Worm (Caenorhabditis elegans): ENCODE results near the gene col-141.
A peak's percentile ranks its signal among the peaks of the same experiment; 100 is the strongest.

The col-141 gene

ce11 chrV:6806340-6806739 is 23.2 kb upstream of the col-141 start, which contains the start of gene dmsr-12:
dmsr-12 (minus strand) TSS chrV:6806440.
- no peak for TF ChIP-seq ref-2 (tag; optimal IDR thresholded peaks at IDR 0.05)
- no peak for TF ChIP-seq ceh-2 (tag; optimal IDR thresholded peaks at IDR 0.05)
- TF ChIP-seq odd-2 (tag; optimal IDR thresholded peaks at IDR 0.05), result no peak
- no peak for TF ChIP-seq F13H6.1 (tag; optimal IDR thresholded peaks at IDR 0.05)
- no peak for TF ChIP-seq pha-4 (tag; optimal IDR thresholded peaks at IDR 0.05)
- no peak for TF ChIP-seq unc-55 (GFP tag; optimal IDR thresholded peaks at IDR 0.05)
- no peak for TF ChIP-seq C38D4.7 (GFP tag; optimal IDR thresholded peaks at IDR 0.05)
- no peak for TF ChIP-seq unc-86 (tag; optimal IDR thresholded peaks at IDR 0.05)
- no peak for TF ChIP-seq npax-4 (tag; optimal IDR thresholded peaks at IDR 0.05)
- TF ChIP-seq nfya-1 (tag; optimal IDR thresholded peaks at IDR 0.05), result no peak
- TF ChIP-seq fkh-10 (GFP tag; optimal IDR thresholded peaks at IDR 0.05), result no peak
- no peak for TF ChIP-seq ama-1 (optimal IDR thresholded peaks at IDR 0.05)
- TF ChIP-seq ceh-48 (tag; optimal IDR thresholded peaks at IDR 0.05), result no peak
- TF ChIP-seq sdc-2 (tag; optimal IDR thresholded peaks at IDR 0.05), result no peak
- no peak for TF ChIP-seq elt-4 (tag; optimal IDR thresholded peaks at IDR 0.05)
- no peak for TF ChIP-seq hlh-6 (tag; optimal IDR thresholded peaks at IDR 0.05)
- no peak for TF ChIP-seq ceh-45 (GFP tag; IDR thresholded peaks at IDR 0.05)
- no peak for TF ChIP-seq hlh-13 (GFP tag; optimal IDR thresholded peaks at IDR 0.05)

- no peak for TF ChIP-seq ceh-30 (tag; optimal IDR thresholded peaks at IDR 0.05)
- TF ChIP-seq unc-86 (tag; optimal IDR thresholded peaks at IDR 0.05), result no peak
- no peak for TF ChIP-seq hlh-8 (tag; optimal IDR thresholded peaks at IDR 0.05)
- TF ChIP-seq hlh-15 (tag; optimal IDR thresholded peaks at IDR 0.05), result no peak
- no peak for TF ChIP-seq ceh-34 (tag; optimal IDR thresholded peaks at IDR 0.05)
- no peak for TF ChIP-seq gmeb-2 (tag; optimal IDR thresholded peaks at IDR 0.05)
- no peak for TF ChIP-seq npax-4 (tag; optimal IDR thresholded peaks at IDR 0.05)
- TF ChIP-seq tbx-2 (tag; optimal IDR thresholded peaks at IDR 0.05), result no peak
- no peak for TF ChIP-seq ahr-1 (tag; optimal IDR thresholded peaks at IDR 0.05)
- no peak for TF ChIP-seq ceh-19 (GFP tag; optimal IDR thresholded peaks at IDR 0.05)
- no peak for TF ChIP-seq F13H6.1 (tag; optimal IDR thresholded peaks at IDR 0.05)
- no peak for TF ChIP-seq nhr-232 (tag; optimal IDR thresholded peaks at IDR 0.05)
- TF ChIP-seq mec-3 (tag; optimal IDR thresholded peaks at IDR 0.05; ENCODE audit: borderline replicate concordance), result no peak
- TF ChIP-seq rnt-1 (tag; optimal IDR thresholded peaks at IDR 0.05), result no peak
- no peak for TF ChIP-seq ceh-24 (tag; optimal IDR thresholded peaks at IDR 0.05)
- TF ChIP-seq elt-2 (tag; optimal IDR thresholded peaks at IDR 0.05), result no peak
- no peak for TF ChIP-seq T23F11.4 (GFP tag; optimal IDR thresholded peaks at IDR 0.05)
Measured at ce11 chrV:6808962-6809361, 20.5 kb upstream of the col-141 start, which contains the start of gene dmsr-16. dmsr-16 (minus strand) TSS chrV:6809062.

ce11 chrV:6810091-6810490 is 19.4 kb upstream of the col-141 start:
- TF ChIP-seq elt-2 (tag; optimal IDR thresholded peaks at IDR 0.05), result peak; percentile 17
- TF ChIP-seq ceh-22 (tag; optimal IDR thresholded peaks at IDR 0.05), result no peak

- TF ChIP-seq unc-55 (GFP tag; optimal IDR thresholded peaks at IDR 0.05) (no peak), elt-2 (tag; optimal IDR thresholded peaks at IDR 0.05) (peak; percentile 53)
Measured at ce11 chrV:6811863-6812262, 17.6 kb upstream of the col-141 start.

ce11 chrV:6813862-6814261 is 15.6 kb upstream of the col-141 start:
- TF ChIP-seq tbx-2 (tag; optimal IDR thresholded peaks at IDR 0.05), result no peak
- TF ChIP-seq fkh-6 (tag; optimal IDR thresholded peaks at IDR 0.05), result no peak
- TF ChIP-seq ceh-9 (tag; optimal IDR thresholded peaks at IDR 0.05), result no peak
- no peak for TF ChIP-seq C38D4.7 (GFP tag; optimal IDR thresholded peaks at IDR 0.05)
- TF ChIP-seq che-1 (tag; optimal IDR thresholded peaks at IDR 0.05), result no peak
- no peak for TF ChIP-seq madf-2 (tag; optimal IDR thresholded peaks at IDR 0.05)
- no peak for TF ChIP-seq K09A11.1 (tag; optimal IDR thresholded peaks at IDR 0.05; ENCODE audit: insufficient read depth)
- no peak for TF ChIP-seq unc-86 (tag; optimal IDR thresholded peaks at IDR 0.05)
- TF ChIP-seq sdc-2 (tag; optimal IDR thresholded peaks at IDR 0.05), result no peak
- no peak for TF ChIP-seq fax-1 (tag; optimal IDR thresholded peaks at IDR 0.05)
- no peak for TF ChIP-seq fkh-10 (GFP tag; optimal IDR thresholded peaks at IDR 0.05)
- TF ChIP-seq ceh-48 (tag; optimal IDR thresholded peaks at IDR 0.05), result no peak
- no peak for TF ChIP-seq sox-2 (GFP tag; IDR thresholded peaks at IDR 0.05)
- no peak for TF ChIP-seq ceh-19 (GFP tag; optimal IDR thresholded peaks at IDR 0.05)
- TF ChIP-seq pax-1 (tag; optimal IDR thresholded peaks at IDR 0.05), result no peak
- no peak for TF ChIP-seq zip-5 (tag; optimal IDR thresholded peaks at IDR 0.05)
- no peak for TF ChIP-seq syd-9 (tag; optimal IDR thresholded peaks at IDR 0.05)
- no peak for TF ChIP-seq ceh-6 (GFP tag; optimal IDR thresholded peaks at IDR 0.05)
- no peak for TF ChIP-seq nhr-232 (tag; optimal IDR thresholded peaks at IDR 0.05)
- TF ChIP-seq unc-3 (GFP tag; conservative IDR thresholded peaks at IDR 0.05), result no peak
- no peak for TF ChIP-seq unc-3 (tag; optimal IDR thresholded peaks at IDR 0.05)
